Fruit fly (Drosophila melanogaster) whole organism, adult: ENCODE data around the gene MICU3.

Source experiments
- CG11617 ChIP-seq: fragments of 200-800 bp; sonication (Bioruptor generic); optimal IDR thresholded peaks from 2 replicates; lab custom pipeline; 2017; ENCODE audit warnings: mild to moderate bottlenecking, missing biosample characterization, missing genetic modification reagents, missing genetic modification characterization
- CG12768 ChIP-seq: fragments of 200-800 bp; sonication (Bioruptor generic); optimal IDR thresholded peaks from 2 replicates; lab custom pipeline; 2017; ENCODE audit warnings: missing biosample characterization, missing genetic modification characterization, mild to moderate bottlenecking, moderate library complexity, missing genetic modification reagents
- CG7045 ChIP-seq: fragments of 200-800 bp; sonication (Bioruptor generic); optimal IDR thresholded peaks from 2 replicates; lab custom pipeline; 2017; ENCODE audit warnings: missing biosample characterization, mild to moderate bottlenecking, missing genetic modification characterization

DNA sequence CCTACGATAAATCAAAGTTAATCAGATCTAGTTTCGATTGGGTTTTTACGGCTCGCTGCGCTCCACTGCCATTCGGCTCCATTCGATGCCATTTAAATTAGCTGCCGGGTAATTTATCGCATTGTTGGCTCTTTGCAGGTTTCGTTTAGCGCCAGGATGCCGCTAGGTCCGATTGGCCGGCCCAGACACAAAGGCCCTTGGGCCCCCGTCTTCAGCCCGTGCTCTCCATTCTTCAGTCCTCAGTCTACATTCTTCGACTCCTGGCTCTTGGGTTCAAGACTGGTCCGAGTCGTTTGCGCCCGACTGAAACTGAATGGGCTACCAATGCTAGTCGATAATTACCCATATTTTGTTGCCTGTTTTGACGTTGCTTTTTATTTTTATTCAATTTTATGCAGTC, 33.9 kb upstream of the MICU3 start:
- TF ChIP-seq CG7045 (GFP tag; lab: Kevin White, UChicago) (no peak), CG11617 (GFP tag; lab: Kevin White, UChicago) (no peak), CG12768 (GFP tag; lab: Kevin White, UChicago) (no peak)
